Worm (Caenorhabditis elegans) whole organism, L2 larva: ENCODE results near the gene F53F4.4.

ENCODE experiments used
- C34F6.9 ChIP-seq: fragments of 150-350 bp; optimal IDR thresholded peaks from 2 replicates; lab custom pipeline; 2014; ENCODE audit warnings: missing biosample characterization, missing genetic modification characterization
- F13H6.1 ChIP-seq: sonication (generic microtip); optimal IDR thresholded peaks from 2 replicates; lab custom pipeline; 2016; ENCODE audit warnings: missing genetic modification characterization, missing compliant biosample characterization
- Y55F3AM.14 ChIP-seq: fragments of 200-800 bp; sonication (Bioruptor generic); optimal IDR thresholded peaks from 2 replicates; lab custom pipeline; 2018; ENCODE audit warnings: mild to moderate bottlenecking, missing genetic modification characterization, missing compliant biosample characterization
- ZK546.5 ChIP-seq: sonication (generic microtip); optimal IDR thresholded peaks from 2 replicates; lab custom pipeline; 2017; ENCODE audit warnings: missing biosample characterization, missing genetic modification characterization
- alr-1 ChIP-seq: fragments of 150-350 bp; optimal IDR thresholded peaks from 2 replicates; lab custom pipeline; 2014; ENCODE audit warnings: missing biosample characterization, missing genetic modification characterization
- aly-2 ChIP-seq: fragments of 150-350 bp; optimal IDR thresholded peaks from 2 replicates; lab custom pipeline; 2014; ENCODE audit warnings: missing biosample characterization, missing genetic modification characterization
- ama-1 ChIP-seq: fragments of 150-350 bp; optimal IDR thresholded peaks from 2 replicates; lab custom pipeline; 2018; ENCODE audit warnings: inconsistent platforms
- blmp-1 ChIP-seq: sonication (generic microtip); optimal IDR thresholded peaks from 2 replicates; lab custom pipeline; 2017; ENCODE audit warnings: missing genetic modification characterization, mild to moderate bottlenecking, missing compliant biosample characterization, antibody characterized with exemption, moderate library complexity; ENCODE audit not compliant: insufficient read depth
- ceh-82 ChIP-seq: fragments of 150-350 bp; optimal IDR thresholded peaks from 2 replicates; lab custom pipeline; 2014; ENCODE audit warnings: missing biosample characterization, missing genetic modification characterization
- crh-2 ChIP-seq: sonication (generic microtip); optimal IDR thresholded peaks from 2 replicates; lab custom pipeline; 2017; ENCODE audit warnings: missing biosample characterization, missing genetic modification characterization
- dmd-4 ChIP-seq: sonication (generic microtip); optimal IDR thresholded peaks from 2 replicates; lab custom pipeline; 2017; ENCODE audit warnings: missing biosample characterization, missing genetic modification characterization
- egl-27 ChIP-seq: sonication (generic microtip); optimal IDR thresholded peaks from 3 replicates; lab custom pipeline; 2017; ENCODE audit warnings: missing biosample characterization, missing genetic modification reagents, missing genetic modification characterization
- elt-3 ChIP-seq: sonication (generic microtip); optimal IDR thresholded peaks from 2 replicates; lab custom pipeline; 2017; ENCODE audit warnings: missing biosample characterization, missing genetic modification characterization
- fos-1 ChIP-seq: fragments of 150-350 bp; optimal IDR thresholded peaks from 2 replicates; lab custom pipeline; 2014; ENCODE audit warnings: missing biosample characterization, missing genetic modification characterization
- gmeb-1 ChIP-seq: fragments of 150-350 bp; optimal IDR thresholded peaks from 2 replicates; lab custom pipeline; 2014; ENCODE audit warnings: missing biosample characterization, missing genetic modification characterization
- lin-13 ChIP-seq: fragments of 150-350 bp; optimal IDR thresholded peaks from 2 replicates; lab custom pipeline; 2014; ENCODE audit warnings: missing biosample characterization, missing genetic modification reagents, missing genetic modification characterization
- lin-39 ChIP-seq: fragments of 150-350 bp; optimal IDR thresholded peaks from 2 replicates; lab custom pipeline; 2014; ENCODE audit warnings: missing biosample characterization, missing genetic modification reagents, missing genetic modification characterization
- lsy-2 ChIP-seq, 2 experiments: fragments of 150-350 bp in 1 of 2; sonication (generic microtip) in 1 of 2; optimal IDR thresholded peaks; 2 replicates each; lab custom pipeline; 2014 to 2017; ENCODE audit warnings: missing biosample characterization in 2 of 2, missing genetic modification characterization in 2 of 2
- mab-5 ChIP-seq: fragments of 150-350 bp; optimal IDR thresholded peaks from 2 replicates; lab custom pipeline; 2014; ENCODE audit warnings: missing biosample characterization, missing genetic modification characterization
- mbf-1 ChIP-seq: sonication (generic microtip); optimal IDR thresholded peaks from 2 replicates; lab custom pipeline; 2017; ENCODE audit warnings: missing biosample characterization, missing genetic modification characterization
- mdl-1 ChIP-seq, 2 experiments: fragments of 150-350 bp in 1 of 2; sonication (generic microtip) in 1 of 2; optimal IDR thresholded peaks; 2 replicates each; lab custom pipeline; 2017; ENCODE audit warnings: missing biosample characterization in 2 of 2, missing genetic modification characterization in 2 of 2
- nhr-10 ChIP-seq: sonication (generic microtip); optimal IDR thresholded peaks from 2 replicates; lab custom pipeline; 2017; ENCODE audit warnings: missing biosample characterization, missing genetic modification characterization
- nhr-11 ChIP-seq: fragments of 150-350 bp; optimal IDR thresholded peaks from 2 replicates; lab custom pipeline; 2014; ENCODE audit warnings: missing biosample characterization, missing genetic modification characterization
- nhr-12 ChIP-seq: fragments of 150-350 bp; optimal IDR thresholded peaks from 2 replicates; lab custom pipeline; 2014; ENCODE audit warnings: missing biosample characterization, missing genetic modification characterization
- nhr-129 ChIP-seq: fragments of 150-350 bp; optimal IDR thresholded peaks from 2 replicates; lab custom pipeline; 2014; ENCODE audit warnings: missing biosample characterization, missing genetic modification characterization
- nhr-21 ChIP-seq: fragments of 150-350 bp; optimal IDR thresholded peaks from 2 replicates; lab custom pipeline; 2014; ENCODE audit warnings: missing biosample characterization, missing genetic modification characterization
- nhr-237 ChIP-seq: fragments of 150-350 bp; optimal IDR thresholded peaks from 2 replicates; lab custom pipeline; 2014; ENCODE audit warnings: missing biosample characterization, missing genetic modification characterization
- nhr-25 ChIP-seq: fragments of 150-350 bp; sonication (generic microtip); optimal IDR thresholded peaks from 3 replicates; lab custom pipeline; 2014; ENCODE audit warnings: missing biosample characterization, missing genetic modification characterization
- nhr-77 ChIP-seq: fragments of 150-350 bp; optimal IDR thresholded peaks from 2 replicates; lab custom pipeline; 2014; ENCODE audit warnings: missing biosample characterization, missing genetic modification characterization
- peb-1 ChIP-seq: fragments of 150-350 bp; optimal IDR thresholded peaks from 2 replicates; lab custom pipeline; 2014; ENCODE audit warnings: missing biosample characterization, missing genetic modification characterization
- sem-4 ChIP-seq: fragments of 150-350 bp; optimal IDR thresholded peaks from 2 replicates; lab custom pipeline; 2014; ENCODE audit warnings: missing biosample characterization, missing genetic modification reagents, missing genetic modification characterization
- skn-1 ChIP-seq: sonication (generic microtip); optimal IDR thresholded peaks from 2 replicates; lab custom pipeline; 2017; ENCODE audit warnings: missing biosample characterization, missing genetic modification characterization
- sma-3 ChIP-seq: sonication (generic microtip); optimal IDR thresholded peaks from 2 replicates; lab custom pipeline; 2016; ENCODE audit warnings: missing genetic modification reagents, missing genetic modification characterization, missing compliant biosample characterization
- sma-9 ChIP-seq, 2 experiments: fragments of 150-350 bp in 1 of 2; sonication (generic microtip) in 1 of 2; optimal IDR thresholded peaks; 2 replicates each; lab custom pipeline; 2014 to 2016; ENCODE audit warnings: missing genetic modification characterization in 2 of 2, mild to moderate bottlenecking in 1 of 2, missing biosample characterization in 1 of 2, missing compliant biosample characterization in 1 of 2, missing genetic modification reagents in 1 of 2, moderate library complexity in 1 of 2
- snpc-4 ChIP-seq: fragments of 150-350 bp; optimal IDR thresholded peaks from 2 replicates; lab custom pipeline; 2014; ENCODE audit warnings: missing biosample characterization, missing genetic modification characterization
- unc-39 ChIP-seq: fragments of 150-350 bp; optimal IDR thresholded peaks from 2 replicates; lab custom pipeline; 2014; ENCODE audit warnings: missing biosample characterization, missing genetic modification characterization
- unc-55 ChIP-seq: fragments of 150-350 bp; sonication (generic microtip); optimal IDR thresholded peaks from 3 replicates; lab custom pipeline; 2014; ENCODE audit warnings: missing biosample characterization, missing genetic modification reagents, missing genetic modification characterization
- zag-1 ChIP-seq: fragments of 150-350 bp; optimal IDR thresholded peaks from 2 replicates; lab custom pipeline; 2014; ENCODE audit warnings: missing biosample characterization, missing genetic modification characterization
- ztf-1 ChIP-seq: fragments of 200-800 bp; sonication (Bioruptor generic); conservative IDR thresholded peaks from 2 replicates; pipeline ENCODE4 v1.3.6; 2022; ENCODE audit warnings: missing genetic modification characterization, missing compliant biosample characterization
- ztf-4 ChIP-seq: fragments of 150-350 bp; optimal IDR thresholded peaks from 2 replicates; lab custom pipeline; 2014; ENCODE audit warnings: missing biosample characterization, missing genetic modification characterization

F53F4.4 gene

ce11 chrV:13565197-13565596 lies 28.0 kb upstream of the F53F4.4 start:
- TF ChIP-seq aly-2 (tag; lab: Kevin White, UChicago) (no peak), lin-13 (GFP tag; lab: Kevin White, UChicago) (peak; percentile 68), F13H6.1 (peak; percentile 87), crh-2 (tag; lab: Kevin White, UChicago) (peak; percentile 96), sma-3 (GFP tag; lab: Kevin White, UChicago) (peak; percentile 95), blmp-1 (tag; lab: Kevin White, UChicago) (peak; percentile 75), unc-55 (peak; percentile 85), skn-1 (tag; lab: Kevin White, UChicago) (no peak), nhr-25 (tag; lab: Kevin White, UChicago) (peak; percentile 94), nhr-12 (no peak), mab-5 (peak; percentile 59), sem-4 (tag; lab: Kevin White, UChicago) (peak; percentile 61), snpc-4 (tag; lab: Kevin White, UChicago) (peak; percentile 83), lsy-2 (tag; optimal IDR thresholded peaks at IDR 0.05; lab: Kevin White, UChicago) (peak; percentile 47 to 91), C34F6.9 (tag; lab: Kevin White, UChicago) (peak; percentile 98), ceh-82 (tag; lab: Kevin White, UChicago) (peak; percentile 22), mdl-1 (tag; optimal IDR thresholded peaks at IDR 0.05; lab: Kevin White, UChicago) (peak in 1 of 2 experiments; percentile 65), fos-1 (peak; percentile 88), nhr-21 (tag; lab: Kevin White, UChicago) (peak; percentile 96), peb-1 (tag; lab: Kevin White, UChicago) (no peak), gmeb-1 (tag; lab: Kevin White, UChicago) (peak; percentile 88), Y55F3AM.14 (GFP tag; lab: Kevin White, UChicago) (no peak), egl-27 (tag; lab: Kevin White, UChicago) (peak; percentile 4), nhr-129 (tag; lab: Kevin White, UChicago) (peak; percentile 98), ama-1 (peak; percentile 76), zag-1 (tag; lab: Kevin White, UChicago) (peak; percentile 56), ztf-4 (tag; lab: Kevin White, UChicago) (peak; percentile 76), nhr-11 (tag; lab: Kevin White, UChicago) (no peak), sma-9 (GFP tag; optimal IDR thresholded peaks at IDR 0.05; lab: Kevin White, UChicago) (peak; percentile 89), sma-9 (tag; optimal IDR thresholded peaks at IDR 0.05; lab: Kevin White, UChicago) (no peak)

ce11 chrV:13565781-13566180 lies 27.4 kb upstream of the F53F4.4 start, which contains the start of gene slrp-1:
Gene slrp-1, plus strand, starts transcription at chrV:13565863.
- TF ChIP-seq peb-1 (tag; lab: Kevin White, UChicago) (no peak), snpc-4 (tag; lab: Kevin White, UChicago) (no peak), alr-1 (tag; lab: Kevin White, UChicago) (no peak), lin-13 (GFP tag; lab: Kevin White, UChicago) (no peak), unc-55 (no peak), dmd-4 (tag; lab: Kevin White, UChicago) (no peak), elt-3 (tag; lab: Kevin White, UChicago) (no peak), crh-2 (tag; lab: Kevin White, UChicago) (no peak), unc-39 (no peak), ZK546.5 (tag; lab: Kevin White, UChicago) (no peak), C34F6.9 (tag; lab: Kevin White, UChicago) (no peak), sma-3 (GFP tag; lab: Kevin White, UChicago) (no peak), gmeb-1 (tag; lab: Kevin White, UChicago) (no peak), nhr-11 (tag; lab: Kevin White, UChicago) (no peak), mdl-1 (tag; optimal IDR thresholded peaks at IDR 0.05; lab: Kevin White, UChicago) (no peak), zag-1 (tag; lab: Kevin White, UChicago) (no peak)

- TF ChIP-seq blmp-1 (tag; lab: Kevin White, UChicago) (no peak), ceh-82 (tag; lab: Kevin White, UChicago) (no peak), gmeb-1 (tag; lab: Kevin White, UChicago) (no peak), sma-9 (GFP tag; optimal IDR thresholded peaks at IDR 0.05; lab: Kevin White, UChicago) (no peak), sma-9 (tag; optimal IDR thresholded peaks at IDR 0.05; lab: Kevin White, UChicago) (no peak), crh-2 (tag; lab: Kevin White, UChicago) (no peak), sma-3 (GFP tag; lab: Kevin White, UChicago) (peak; percentile 25), aly-2 (tag; lab: Kevin White, UChicago) (no peak), mbf-1 (tag; lab: Kevin White, UChicago) (no peak), F13H6.1 (no peak), lin-39 (tag; lab: Kevin White, UChicago) (no peak), lsy-2 (tag; optimal IDR thresholded peaks at IDR 0.05; lab: Kevin White, UChicago) (peak in 1 of 2 experiments; percentile 11), nhr-25 (tag; lab: Kevin White, UChicago) (no peak), Y55F3AM.14 (GFP tag; lab: Kevin White, UChicago) (peak; percentile 30), nhr-10 (tag; lab: Kevin White, UChicago) (no peak), nhr-237 (tag; lab: Kevin White, UChicago) (no peak), ama-1 (peak; percentile 19), fos-1 (no peak), ztf-1 (GFP tag; lab: Robert Waterston, UW) (no peak), nhr-77 (tag; lab: Kevin White, UChicago) (no peak), skn-1 (tag; lab: Kevin White, UChicago) (no peak), nhr-129 (tag; lab: Kevin White, UChicago) (peak; percentile 1), zag-1 (tag; lab: Kevin White, UChicago) (no peak), nhr-21 (tag; lab: Kevin White, UChicago) (peak; percentile 15)
These were observed 26.2 kb upstream of the F53F4.4 start for ce11 chrV:13566967-13567366.
